Worm (Caenorhabditis elegans) whole organism, young adult: Measurements from ENCODE around the gene acdh-9.
"Not testable (repeated sequence)": the region's sequence is repeated elsewhere in the genome, so short reads cannot be mapped to it uniquely, and the experiment has no call there.

ENCODE experiments used
- B0035.1 ChIP-seq: sonication (generic microtip); optimal IDR thresholded peaks from 2 replicates; lab custom pipeline; 2016; ENCODE audit warnings: missing genetic modification characterization, mild to moderate bottlenecking, missing compliant biosample characterization, missing genotype, missing genetic modification reagents
- B0336.3 ChIP-seq: fragments of 200-800 bp; sonication (Bioruptor generic); IDR thresholded peaks from 2 replicates; pipeline ENCODE4 v1.3.6; 2022; ENCODE audit warnings: missing genetic modification characterization, missing compliant biosample characterization
- C06A6.2 ChIP-seq: fragments of 200-800 bp; sonication (Bioruptor generic); conservative IDR thresholded peaks from 2 replicates; pipeline ENCODE4 v1.3.6; 2022; ENCODE audit warnings: missing genetic modification characterization, missing compliant biosample characterization
- F23B12.7 ChIP-seq: sonication (generic microtip); optimal IDR thresholded peaks from 2 replicates; lab custom pipeline; 2017; ENCODE audit warnings: missing genetic modification characterization, mild to moderate bottlenecking, missing compliant biosample characterization, antibody characterized with exemption, moderate library complexity; ENCODE audit not compliant: insufficient read depth
- F37B4.10 ChIP-seq: fragments of 200-800 bp; sonication (Bioruptor generic); IDR thresholded peaks from 2 replicates; pipeline ENCODE4 v1.3.6; 2022; ENCODE audit warnings: missing genetic modification characterization, missing compliant biosample characterization
- F39B2.1 ChIP-seq: fragments of 200-800 bp; sonication (Bioruptor generic); IDR thresholded peaks from 2 replicates; pipeline ENCODE4 v1.3.6; 2022; ENCODE audit warnings: missing genetic modification reagents, missing genetic modification characterization, missing compliant biosample characterization
- F55B11.4 ChIP-seq: sonication (generic microtip); optimal IDR thresholded peaks from 2 replicates; lab custom pipeline; 2016; ENCODE audit warnings: missing compliant biosample characterization, missing genetic modification characterization, borderline replicate concordance; ENCODE audit not compliant: insufficient read depth
- F57A8.1 ChIP-seq: fragments of 200-800 bp; sonication (Bioruptor generic); optimal IDR thresholded peaks from 2 replicates; lab custom pipeline; 2018; ENCODE audit warnings: mild to moderate bottlenecking, missing genetic modification characterization, moderate library complexity, missing compliant biosample characterization
- K12H6.12 ChIP-seq: fragments of 200-800 bp; sonication (Bioruptor generic); optimal IDR thresholded peaks from 2 replicates; lab custom pipeline; 2018; ENCODE audit warnings: mild to moderate bottlenecking, missing genetic modification characterization, missing compliant biosample characterization
- T07F8.4 ChIP-seq: sonication (generic microtip); optimal IDR thresholded peaks from 2 replicates; lab custom pipeline; 2016; ENCODE audit warnings: mild to moderate bottlenecking, missing genetic modification characterization, moderate library complexity, missing compliant biosample characterization
- T26A5.8 ChIP-seq: sonication (generic microtip); optimal IDR thresholded peaks from 2 replicates; lab custom pipeline; 2016; ENCODE audit warnings: missing genetic modification characterization, missing compliant biosample characterization
- attf-3 ChIP-seq: fragments of 200-800 bp; sonication (Bioruptor generic); conservative IDR thresholded peaks from 2 replicates; pipeline ENCODE4 v1.3.6; 2022; ENCODE audit warnings: missing genetic modification reagents, missing genetic modification characterization, missing compliant biosample characterization
- bed-2 ChIP-seq: fragments of 200-800 bp; sonication (Bioruptor generic); IDR thresholded peaks from 2 replicates; pipeline ENCODE4 v1.3.6; 2022; ENCODE audit warnings: missing genetic modification reagents, missing genetic modification characterization, missing compliant biosample characterization
- ccch-3 ChIP-seq: fragments of 200-800 bp; sonication (Bioruptor generic); optimal IDR thresholded peaks from 2 replicates; lab custom pipeline; 2018; ENCODE audit warnings: mild to moderate bottlenecking, missing genetic modification characterization, missing compliant biosample characterization
- ceh-27 ChIP-seq: fragments of 200-800 bp; sonication (Bioruptor generic); optimal IDR thresholded peaks from 2 replicates; lab custom pipeline; 2018; ENCODE audit warnings: mild to moderate bottlenecking, missing genetic modification characterization, moderate library complexity, missing compliant biosample characterization
- ceh-91 ChIP-seq: fragments of 200-800 bp; sonication (Bioruptor generic); IDR thresholded peaks from 2 replicates; pipeline ENCODE4 v1.3.6; 2022; ENCODE audit warnings: missing genetic modification reagents, missing genetic modification characterization, missing compliant biosample characterization
- dox-1 ChIP-seq: fragments of 200-800 bp; sonication (Bioruptor generic); IDR thresholded peaks from 2 replicates; pipeline ENCODE4 v1.3.6; 2022; ENCODE audit warnings: missing genetic modification reagents, missing genetic modification characterization, missing compliant biosample characterization
- him-1 ChIP-seq: sonication (generic microtip); optimal IDR thresholded peaks from 2 replicates; lab custom pipeline; 2016; ENCODE audit warnings: missing genotype, missing genetic modification reagents, missing genetic modification characterization, missing compliant biosample characterization
- hmg-20 ChIP-seq: fragments of 200-800 bp; sonication (Bioruptor generic); IDR thresholded peaks from 2 replicates; pipeline ENCODE4 v1.3.6; 2022; ENCODE audit warnings: missing genetic modification reagents, missing genetic modification characterization, missing compliant biosample characterization
- lsl-1 ChIP-seq: fragments of 200-800 bp; sonication (Bioruptor generic); optimal IDR thresholded peaks from 2 replicates; lab custom pipeline; 2018; ENCODE audit warnings: mild to moderate bottlenecking, missing genetic modification characterization, moderate library complexity, missing compliant biosample characterization
- madf-3 ChIP-seq: fragments of 200-800 bp; sonication (Bioruptor generic); IDR thresholded peaks from 2 replicates; pipeline ENCODE4 v1.3.6; 2022; ENCODE audit warnings: missing genetic modification reagents, missing genetic modification characterization, missing compliant biosample characterization
- nfya-2 ChIP-seq: fragments of 200-800 bp; sonication (Bioruptor generic); IDR thresholded peaks from 2 replicates; pipeline ENCODE4 v1.3.6; 2022; ENCODE audit warnings: missing genetic modification reagents, missing genetic modification characterization, missing compliant biosample characterization
- nhr-80 ChIP-seq: sonication (generic microtip); optimal IDR thresholded peaks from 2 replicates; lab custom pipeline; 2016; ENCODE audit warnings: missing genetic modification characterization, missing compliant biosample characterization
- rcor-1 ChIP-seq: fragments of 200-800 bp; sonication (Bioruptor generic); IDR thresholded peaks from 2 replicates; pipeline ENCODE4 v1.3.6; 2022; ENCODE audit warnings: missing genetic modification reagents, missing genetic modification characterization, missing compliant biosample characterization
- rec-8 ChIP-seq, 2 experiments: sonication (generic microtip); optimal IDR thresholded peaks; 2 replicates each; lab custom pipeline; 2016; ENCODE audit warnings: mild to moderate bottlenecking in 2 of 2, missing genetic modification characterization in 2 of 2, missing genetic modification reagents in 2 of 2, missing genotype in 2 of 2, missing biosample characterization in 1 of 2, missing compliant biosample characterization in 1 of 2, moderate library complexity in 1 of 2
- repo-1 ChIP-seq: sonication (generic microtip); optimal IDR thresholded peaks from 2 replicates; lab custom pipeline; 2017; ENCODE audit warnings: mild to moderate bottlenecking, missing genetic modification characterization, missing compliant biosample characterization
- rpc-1 ChIP-seq, 2 experiments: fragments of 150-350 bp in 1 of 2; sonication (generic microtip) in 1 of 2; optimal IDR thresholded peaks; 2 replicates each; lab custom pipeline; 2014 to 2018; ENCODE audit warnings: missing biosample characterization in 1 of 2, missing genetic modification characterization in 1 of 2, missing genetic modification reagents in 1 of 2, missing genotype in 1 of 2
- sea-2 ChIP-seq: fragments of 200-800 bp; sonication (Bioruptor generic); IDR thresholded peaks from 2 replicates; pipeline ENCODE4 v1.3.6; 2022; ENCODE audit warnings: missing genetic modification characterization, missing compliant biosample characterization
- somi-1 ChIP-seq: fragments of 200-800 bp; sonication (Bioruptor generic); optimal IDR thresholded peaks from 2 replicates; lab custom pipeline; 2018; ENCODE audit warnings: mild to moderate bottlenecking, missing genetic modification characterization, missing compliant biosample characterization
- sptf-2 ChIP-seq: fragments of 200-800 bp; sonication (Bioruptor generic); optimal IDR thresholded peaks from 2 replicates; lab custom pipeline; 2018; ENCODE audit warnings: mild to moderate bottlenecking, missing genetic modification characterization, missing compliant biosample characterization
- tbp1 ChIP-seq: fragments of 200-800 bp; sonication (Bioruptor generic); optimal IDR thresholded peaks from 2 replicates; lab custom pipeline; 2018; ENCODE audit warnings: mild to moderate bottlenecking, missing genetic modification characterization, missing compliant biosample characterization
- xnd-1 ChIP-seq: sonication (generic microtip); optimal IDR thresholded peaks from 2 replicates; lab custom pipeline; 2016; ENCODE audit warnings: missing genotype, missing genetic modification reagents, missing genetic modification characterization, missing compliant biosample characterization
- zfh-2 ChIP-seq: fragments of 200-800 bp; sonication (Bioruptor generic); conservative IDR thresholded peaks from 2 replicates; pipeline ENCODE4 v1.3.6; 2022; ENCODE audit warnings: missing genetic modification reagents, missing genetic modification characterization, missing compliant biosample characterization
- ztf-3 ChIP-seq: fragments of 200-800 bp; sonication (Bioruptor generic); optimal IDR thresholded peaks from 2 replicates; lab custom pipeline; 2018; ENCODE audit warnings: mild to moderate bottlenecking, missing genetic modification characterization, missing compliant biosample characterization

acdh-9 gene

DNA sequence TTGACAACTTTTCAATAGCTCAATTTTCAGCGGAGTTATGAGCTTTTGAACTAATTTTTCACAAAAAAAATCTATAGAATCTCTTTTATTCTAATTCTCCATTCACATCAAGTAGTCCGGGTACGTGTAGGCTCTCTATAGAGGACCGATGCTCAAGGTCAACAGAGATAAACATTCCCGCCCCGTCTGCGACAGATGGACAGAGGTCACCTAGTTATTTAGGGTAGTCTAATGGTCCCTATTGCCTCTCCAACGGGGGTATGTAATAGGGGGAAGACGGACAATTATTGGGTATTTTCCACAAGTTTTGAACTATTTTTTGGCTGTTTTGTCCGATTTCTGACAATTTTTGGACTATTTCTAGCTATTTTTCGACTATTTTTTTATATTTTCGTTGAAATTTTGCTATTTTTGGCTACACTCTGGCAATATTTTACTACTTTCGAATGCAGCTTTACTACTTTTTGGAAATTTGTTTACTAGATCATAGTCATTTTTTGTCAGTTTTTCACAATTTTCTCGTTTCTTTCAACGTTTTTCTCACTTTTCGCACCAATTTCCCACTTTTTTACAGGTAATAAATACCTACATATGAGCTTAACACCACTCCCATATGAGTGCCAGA lies 19.9 kb upstream of the acdh-9 start, which contains the start of gene fbxc-51:
Gene fbxc-51 (plus strand): TSS at position 575 of the 625 bp plus-strand sequence.
- TF ChIP-seq bed-2 (GFP tag; lab: Robert Waterston, UW): no peak
- no peak for TF ChIP-seq dox-1 (GFP tag; lab: Robert Waterston, UW)
- TF ChIP-seq zfh-2 (GFP tag; lab: Robert Waterston, UW): no peak
- TF ChIP-seq tbp1 (GFP tag; lab: Kevin White, UChicago): no peak
- no peak for TF ChIP-seq F39B2.1 (GFP tag; lab: Robert Waterston, UW)
- TF ChIP-seq nhr-80 (tag; lab: Kevin White, UChicago): no peak
- no peak for TF ChIP-seq ceh-91
- no peak for TF ChIP-seq attf-3 (GFP tag; lab: Robert Waterston, UW)
- no peak for TF ChIP-seq sptf-2
- no peak for TF ChIP-seq xnd-1
- no peak for TF ChIP-seq F37B4.10 (GFP tag; lab: Robert Waterston, UW)
- TF ChIP-seq somi-1: no peak
- no peak for TF ChIP-seq B0336.3
- no peak for TF ChIP-seq F57A8.1 (GFP tag; lab: Kevin White, UChicago)
- TF ChIP-seq, all 124 proteins: peak for 0

DNA sequence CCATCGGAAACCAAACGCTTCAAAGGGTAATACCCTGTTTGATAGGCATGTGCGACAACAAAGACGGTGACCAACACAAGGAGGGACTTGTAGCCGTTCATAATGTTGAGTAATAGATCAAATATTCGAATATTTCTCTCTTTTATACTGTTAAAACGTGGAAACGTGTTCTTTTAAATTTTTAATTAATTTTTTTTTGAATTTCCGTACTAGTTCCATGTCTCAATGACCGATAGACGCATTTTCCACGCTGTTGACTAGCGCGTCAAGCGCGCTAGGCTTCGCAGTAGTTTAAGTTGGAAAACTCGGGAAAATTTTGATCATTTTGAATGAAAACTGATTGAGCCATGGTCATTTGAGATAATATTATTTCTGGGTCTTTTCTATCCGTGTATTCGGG lies 18.4 kb upstream of the acdh-9 start, which contains the start of gene Y46B2A.3:
Gene Y46B2A.3 (minus strand): TSS at position 101 of the 400 bp plus-strand sequence.
- no peak for TF ChIP-seq C06A6.2 (GFP tag; lab: Robert Waterston, UW)
- no peak for TF ChIP-seq rec-8 (tag; optimal IDR thresholded peaks at IDR 0.05; lab: Kevin White, UChicago)
- TF ChIP-seq lsl-1 (GFP tag; lab: Kevin White, UChicago): no peak
- TF ChIP-seq B0336.3: no peak
- no peak for TF ChIP-seq B0035.1
- TF ChIP-seq, all 124 proteins: peak for 0

DNA sequence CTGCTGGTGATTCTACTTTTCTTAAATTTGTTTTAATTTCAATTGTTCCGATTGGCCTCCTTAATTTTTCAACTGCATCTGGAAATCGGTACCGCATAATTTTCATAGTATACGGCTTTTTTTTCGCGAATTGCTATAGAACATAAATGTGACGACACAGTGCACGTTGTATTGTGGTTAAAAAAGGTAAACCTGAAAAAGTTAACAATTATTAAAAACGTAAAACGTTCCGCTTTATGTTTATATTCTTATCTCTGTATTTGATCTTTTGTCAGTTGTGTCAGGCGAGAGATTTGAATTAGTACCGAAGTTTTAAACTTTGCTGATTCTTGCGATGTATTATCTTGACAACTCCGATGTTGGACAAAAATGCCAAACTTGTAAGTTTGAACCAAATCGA lies 13.2 kb upstream of the acdh-9 start, which contains the start of gene Y46B2A.4:
Gene Y46B2A.4 (plus strand): TSS at position 301 of the 400 bp plus-strand sequence.
- TF ChIP-seq sea-2: no peak
- TF ChIP-seq ztf-3 (GFP tag; lab: Kevin White, UChicago): no peak
- TF ChIP-seq dox-1 (GFP tag; lab: Robert Waterston, UW): no peak
- no peak for TF ChIP-seq nfya-2
- TF ChIP-seq repo-1: no peak
- TF ChIP-seq F55B11.4 (tag; lab: Kevin White, UChicago): no peak
- TF ChIP-seq K12H6.12 (tag; lab: Kevin White, UChicago): no peak
- TF ChIP-seq T26A5.8 (tag; lab: Kevin White, UChicago): no peak
- no peak for TF ChIP-seq ceh-27
- no peak for TF ChIP-seq hmg-20 (GFP tag; lab: Robert Waterston, UW)

DNA sequence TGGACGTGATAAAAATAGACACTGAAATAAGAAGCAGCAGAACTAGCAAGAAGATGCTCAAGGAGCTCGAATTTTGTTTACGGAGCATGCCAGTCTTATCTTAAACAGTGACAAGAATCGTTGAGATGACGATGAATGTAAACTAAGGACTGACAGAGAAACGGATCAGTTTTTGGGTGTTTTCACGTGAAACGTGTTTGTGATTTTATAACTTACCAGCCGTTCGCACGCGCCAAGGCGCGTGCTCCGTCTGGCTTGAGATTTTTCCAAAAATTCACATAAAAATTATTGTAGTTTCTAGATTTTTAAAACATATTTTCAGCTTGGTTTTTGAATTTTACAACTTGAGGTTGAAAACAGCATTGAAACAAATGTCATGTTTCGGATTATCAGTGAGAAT lies 2.2 kb upstream of the acdh-9 start, which contains the start of gene F28A10.5:
Gene F28A10.5 (minus strand): TSS at position 101 of the 400 bp plus-strand sequence.
- not testable (repeated sequence) for TF ChIP-seq F23B12.7 (tag; lab: Kevin White, UChicago); ccch-3 (GFP tag; lab: Kevin White, UChicago); T07F8.4 (tag; lab: Kevin White, UChicago)

DNA sequence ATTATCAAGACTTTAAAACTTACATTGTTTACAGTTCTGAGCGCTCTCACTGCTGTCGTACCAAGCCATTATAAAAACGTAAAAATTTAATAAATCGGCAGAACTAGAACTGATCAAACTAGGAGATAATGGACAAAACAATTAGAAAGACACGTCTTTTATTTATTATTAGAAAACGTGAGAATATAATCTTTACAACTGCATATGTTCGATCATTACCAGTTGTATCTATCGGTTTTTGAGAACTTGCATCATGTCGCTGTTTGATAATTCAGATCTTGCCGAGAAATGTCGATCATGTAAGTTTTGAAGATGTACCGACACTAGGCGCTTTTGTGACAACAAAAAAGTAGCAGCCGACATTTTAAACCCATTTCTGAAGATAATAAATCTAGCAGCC lies 2.8 kb downstream of the acdh-9 start, which contains the start of gene F28A10.7:
Gene F28A10.7 (minus strand): TSS at position 101 of the 400 bp plus-strand sequence.
- TF ChIP-seq madf-3 (GFP tag; lab: Robert Waterston, UW) (no peak), rpc-1 (optimal IDR thresholded peaks at IDR 0.05; lab: Kevin White, UChicago) (no peak), rpc-1 (tag; optimal IDR thresholded peaks at IDR 0.05; lab: Kevin White, UChicago) (no peak), him-1 (tag; lab: Kevin White, UChicago) (no peak), rcor-1 (GFP tag; lab: Robert Waterston, UW) (no peak)
